Fruit fly (Drosophila melanogaster) whole organism: ENCODE data around the gene Drak.

ENCODE experiments used
- CG8478 ChIP-seq: fragments of >200 bp; optimal IDR thresholded peaks from 2 replicates; lab custom pipeline; 2018; ENCODE audit warnings: inconsistent platforms
- Dll ChIP-seq: fragments of >200 bp; optimal IDR thresholded peaks from 2 replicates; lab custom pipeline; 2017
- EcR ChIP-seq, 2 experiments: fragments of >200 bp; optimal IDR thresholded peaks; 2 replicates each; lab custom pipeline; 2017; ENCODE audit warnings: missing biosample characterization in 2 of 2, missing genetic modification characterization in 2 of 2, missing genetic modification reagents in 2 of 2
- pan ChIP-seq: fragments of >200 bp; optimal IDR thresholded peaks from 2 replicates; lab custom pipeline; 2017
- psq ChIP-seq: fragments of >200 bp; optimal IDR thresholded peaks from 2 replicates; lab custom pipeline; 2017
- usp ChIP-seq: fragments of >200 bp; optimal IDR thresholded peaks from 2 replicates; lab custom pipeline; 2017; ENCODE audit warnings: missing biosample characterization, missing genetic modification characterization, mixed read lengths

Drak gene

DNA sequence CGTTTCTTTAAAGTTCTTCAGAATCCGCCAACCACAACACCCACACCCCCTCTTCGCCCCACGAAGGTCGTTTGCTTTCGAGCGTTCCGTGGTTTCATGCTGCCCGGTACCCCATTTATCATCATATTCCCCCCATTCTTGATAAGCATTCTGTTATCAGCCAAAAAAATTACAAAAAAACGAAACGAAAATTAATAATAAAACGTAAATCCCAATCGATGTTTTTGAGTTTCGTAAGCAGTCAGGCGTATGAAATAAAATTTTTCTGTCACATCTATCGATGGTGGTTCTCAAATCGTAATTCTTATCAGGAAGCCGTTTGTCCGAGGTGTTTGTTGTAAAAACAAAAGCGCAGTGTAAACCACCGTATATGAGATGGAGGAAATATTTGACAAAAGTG is 2.5 kb downstream of the Drak start:
- TF ChIP-seq pan (no peak), usp (no peak), Dll (no peak), EcR (GFP tag; optimal IDR thresholded peaks at IDR 0.05; lab: Kevin White, UChicago) (no peak), CG8478 (no peak), psq (lab: Kevin White, UChicago) (no peak)

- TF ChIP-seq Dll (no peak), CG8478 (no peak), pan (no peak), psq (lab: Kevin White, UChicago) (no peak), EcR (GFP tag; optimal IDR thresholded peaks at IDR 0.05; lab: Kevin White, UChicago) (no peak), usp (no peak)
Observed at dm6 chrX:11496257-11496656, 3.3 kb downstream of the Drak start.

dm6 chrX:11498143-11498542 is 5.2 kb downstream of the Drak start:
- TF ChIP-seq usp (no peak), Dll (no peak), EcR (GFP tag; optimal IDR thresholded peaks at IDR 0.05; lab: Kevin White, UChicago) (no peak), pan (no peak), CG8478 (no peak), psq (lab: Kevin White, UChicago) (no peak)

- no peak for TF ChIP-seq CG8478
- no peak for TF ChIP-seq psq (lab: Kevin White, UChicago)
- no peak for TF ChIP-seq usp
- TF ChIP-seq EcR (GFP tag; optimal IDR thresholded peaks at IDR 0.05; lab: Kevin White, UChicago) = no peak
- no peak for TF ChIP-seq pan
- no peak for TF ChIP-seq Dll
Observed at dm6 chrX:11499454-11499853, 6.5 kb downstream of the Drak start.

DNA sequence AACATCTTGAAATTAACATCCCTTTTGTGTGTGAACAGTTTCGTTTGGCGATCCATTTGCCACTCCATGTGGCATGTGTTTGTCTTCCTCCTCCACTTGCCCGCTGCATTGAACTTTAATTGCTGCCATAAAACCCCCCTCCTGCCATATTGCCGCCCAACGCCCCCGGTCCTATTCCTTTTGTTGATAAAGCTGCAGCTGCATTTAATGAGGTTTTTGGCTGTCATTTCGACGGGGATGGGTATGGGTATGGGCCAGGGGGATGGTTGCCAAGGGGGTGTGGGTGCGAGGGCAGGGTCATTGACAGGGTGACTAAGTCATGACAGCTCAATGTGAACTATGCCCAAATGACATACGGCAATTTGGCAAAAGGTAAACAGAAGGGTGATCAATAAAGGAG is 7.3 kb downstream of the Drak start:
- TF ChIP-seq pan (no peak), usp (no peak)

DNA sequence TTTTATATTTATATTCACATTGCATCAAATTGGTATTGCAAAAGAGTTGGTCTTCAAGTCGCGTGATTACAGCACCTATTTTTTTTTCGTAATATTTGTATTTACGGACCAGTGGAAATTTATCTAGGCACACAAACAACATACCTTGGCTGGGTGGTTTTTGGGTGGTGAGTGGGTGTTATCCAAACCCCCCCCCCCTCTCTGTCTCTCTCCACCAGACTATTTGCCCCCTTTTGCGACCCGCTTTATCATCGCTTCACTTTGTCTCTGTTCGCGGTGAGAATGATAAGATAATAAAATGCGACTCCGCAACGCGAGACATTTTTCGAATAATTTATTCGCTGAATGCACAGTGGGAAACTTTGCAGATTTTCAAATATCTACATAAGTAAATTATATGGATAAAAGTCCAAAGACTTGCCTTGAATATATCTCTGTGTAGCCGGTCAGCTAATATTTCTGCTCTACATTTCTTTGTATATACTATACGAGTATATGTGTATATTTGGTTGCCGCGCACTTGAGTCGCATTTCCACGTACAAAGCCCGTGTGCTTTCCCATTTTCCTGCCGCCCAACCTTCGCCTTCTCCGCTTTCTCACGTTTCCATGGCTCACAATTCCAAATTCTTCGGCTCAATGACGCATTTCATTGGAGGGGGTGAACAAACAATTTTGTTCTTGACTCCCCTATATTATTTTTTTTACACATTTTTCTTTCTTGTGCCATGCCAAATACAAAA is 8.5 kb downstream of the Drak start:
- TF ChIP-seq usp = no peak
- no peak for TF ChIP-seq psq (lab: Kevin White, UChicago)
- no peak for TF ChIP-seq pan
- no peak for TF ChIP-seq Dll
- TF ChIP-seq EcR (GFP tag; optimal IDR thresholded peaks at IDR 0.05; lab: Kevin White, UChicago) = no peak
- TF ChIP-seq CG8478 = no peak

- TF ChIP-seq CG8478 (no peak), EcR (GFP tag; optimal IDR thresholded peaks at IDR 0.05; lab: Kevin White, UChicago) (no peak), psq (lab: Kevin White, UChicago) (no peak), pan (no peak), usp (no peak), Dll (no peak)
Observed at dm6 chrX:11503625-11504024, 10.7 kb downstream of the Drak start.

DNA sequence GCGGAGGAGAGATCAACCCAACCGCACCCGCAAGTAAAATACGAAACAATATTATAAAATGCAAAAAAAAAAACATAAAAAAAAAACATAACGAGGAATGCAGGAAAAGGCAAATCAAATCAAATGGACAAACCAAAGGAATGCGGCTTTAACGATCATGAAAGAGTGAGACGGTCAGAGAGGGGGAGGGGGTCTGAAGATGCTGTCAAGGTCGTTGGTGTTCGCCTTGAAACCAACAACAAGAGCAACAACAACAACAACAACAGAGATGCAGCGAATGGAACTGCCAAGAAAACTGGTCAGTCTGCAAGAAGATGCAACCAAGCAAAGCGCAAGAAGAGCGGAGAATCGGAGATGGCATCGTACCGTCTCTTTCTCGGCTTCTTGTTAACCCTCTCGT is 13.3 kb downstream of the Drak start:
- TF ChIP-seq Dll (no peak), pan (no peak), usp (no peak), EcR (GFP tag; optimal IDR thresholded peaks at IDR 0.05; lab: Kevin White, UChicago) (no peak), CG8478 (no peak), psq (lab: Kevin White, UChicago) (no peak)

- no peak for TF ChIP-seq psq (lab: Kevin White, UChicago)
Observed at dm6 chrX:11510120-11510771, 17.3 kb downstream of the Drak start.

DNA sequence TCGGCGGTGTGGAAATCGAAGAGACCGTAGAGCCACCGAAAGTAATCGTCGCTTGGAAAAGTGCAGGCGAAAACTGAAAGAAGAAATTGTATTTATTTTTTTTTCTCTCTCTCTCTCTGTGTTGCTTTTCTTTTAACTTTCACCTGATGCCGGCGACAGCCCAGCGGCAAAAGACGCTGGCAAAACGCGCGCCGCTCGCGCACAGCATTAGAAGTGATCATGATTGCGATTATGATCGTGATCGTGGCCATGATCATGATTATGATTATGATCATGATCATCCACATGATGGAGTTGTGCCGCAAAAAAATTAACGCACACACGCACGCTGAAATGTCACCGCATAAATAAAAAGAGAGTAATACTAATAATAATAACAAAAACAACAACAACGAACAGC is 18.4 kb downstream of the Drak start:
- TF ChIP-seq usp = no peak
- TF ChIP-seq CG8478 = no peak
- TF ChIP-seq Dll = no peak
- TF ChIP-seq pan = no peak
- no peak for TF ChIP-seq psq (lab: Kevin White, UChicago)
- TF ChIP-seq EcR (GFP tag; optimal IDR thresholded peaks at IDR 0.05; lab: Kevin White, UChicago) = no peak

- TF ChIP-seq pan (no peak), CG8478 (no peak)
Observed at dm6 chrX:11511955-11512354, 19.0 kb downstream of the Drak start.

DNA sequence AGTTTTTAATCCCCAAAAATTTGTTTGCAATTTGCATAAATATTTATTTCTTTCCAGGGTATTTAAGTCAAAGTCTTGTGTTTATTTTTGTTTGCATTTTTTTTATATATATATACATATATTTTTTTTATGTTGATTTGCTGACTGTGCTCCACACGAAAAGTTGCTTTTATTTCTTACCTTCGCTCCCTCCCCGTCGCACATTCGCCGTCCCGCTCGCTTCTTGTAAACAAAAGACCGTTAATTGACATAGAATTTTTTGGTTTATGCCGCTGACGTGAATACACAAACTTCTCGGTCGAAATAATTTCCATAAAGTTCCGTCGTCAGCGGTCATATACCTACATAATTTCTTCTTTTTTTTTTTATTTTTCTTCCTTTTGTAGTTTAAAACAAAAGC is 19.9 kb downstream of the Drak start:
- TF ChIP-seq pan (no peak), EcR (GFP tag; optimal IDR thresholded peaks at IDR 0.05; lab: Kevin White, UChicago) (no peak)

- TF ChIP-seq Dll (no peak), usp (no peak), EcR (GFP tag; optimal IDR thresholded peaks at IDR 0.05; lab: Kevin White, UChicago) (no peak), pan (no peak), psq (lab: Kevin White, UChicago) (no peak), CG8478 (no peak)
Observed at dm6 chrX:11515550-11515949, 22.6 kb downstream of the Drak start.

DNA sequence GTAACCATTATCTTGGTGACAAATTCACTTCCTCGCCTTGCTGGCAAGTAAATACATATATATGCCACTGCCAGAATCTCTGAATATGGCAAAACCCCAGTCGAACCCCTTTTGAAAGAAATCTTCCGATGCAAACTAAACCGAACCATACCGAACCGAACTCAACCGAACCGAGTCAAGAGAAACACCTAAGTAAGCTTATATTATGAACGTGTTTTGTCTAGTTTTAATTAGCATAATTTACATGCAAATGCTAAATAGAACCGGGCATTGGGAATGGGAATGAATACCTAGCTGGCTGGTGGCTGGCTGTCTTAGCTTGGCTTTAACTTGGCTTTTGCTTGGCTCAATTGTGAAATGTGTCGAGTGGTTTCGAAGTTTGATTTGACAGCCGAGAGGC is 24.4 kb downstream of the Drak start:
- TF ChIP-seq Dll = no peak
- TF ChIP-seq usp = no peak
- TF ChIP-seq pan = no peak
- TF ChIP-seq EcR (GFP tag; optimal IDR thresholded peaks at IDR 0.05; lab: Kevin White, UChicago) = no peak
- TF ChIP-seq CG8478 = no peak
- TF ChIP-seq psq (lab: Kevin White, UChicago) = no peak
